Fruit fly (Drosophila melanogaster): ENCODE results near the gene Pif1.

The Pif1 gene

dm6 chr2L:3469869-3470268 is at the start of gene Pif1, which contains the start of gene CG31776:
TSS of gene Pif1 (minus strand) at chr2L:3470004.
TSS of gene CG31776 (plus strand) at chr2L:3470182.
- TF ChIP-seq psq (optimal IDR thresholded peaks at IDR 0.05): no peak
- TF ChIP-seq usp (GFP tag; optimal IDR thresholded peaks at IDR 0.05): no peak
- TF ChIP-seq Dll (optimal IDR thresholded peaks at IDR 0.05): no peak
- TF ChIP-seq EcR (GFP tag; optimal IDR thresholded peaks at IDR 0.05): no peak
- TF ChIP-seq CG8478 (optimal IDR thresholded peaks at IDR 0.05): no peak
- no peak for TF ChIP-seq pan (optimal IDR thresholded peaks at IDR 0.05)

DNA sequence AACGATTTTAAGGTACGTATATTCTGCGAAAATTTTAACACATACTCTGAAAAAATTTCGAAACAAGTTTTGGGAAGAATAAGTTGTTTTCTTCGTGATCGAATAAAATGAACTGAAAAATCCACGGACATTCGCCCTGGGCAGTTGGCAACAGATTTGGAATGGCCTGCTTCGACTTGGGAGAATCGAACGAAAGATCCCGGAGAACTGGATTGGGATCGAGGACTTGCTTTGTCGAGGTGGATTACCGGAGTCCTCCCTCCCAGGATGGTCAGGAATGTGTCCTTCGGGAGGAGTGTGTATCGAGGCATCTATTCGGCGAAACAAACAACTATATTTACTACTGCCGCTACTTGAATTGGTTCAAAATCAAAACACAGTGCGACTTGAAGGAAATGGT is 49.7 kb upstream of the Pif1 start, which contains the start of the genes CG3213 and CG8851:
Gene CG3213, minus strand, starts transcription at position 101 of the 400 bp plus-strand sequence.
Gene CG8851, plus strand, starts transcription at position 127 of the 400 bp plus-strand sequence.
- no peak for TF ChIP-seq usp (GFP tag; optimal IDR thresholded peaks at IDR 0.05)
- no peak for TF ChIP-seq CG8478 (optimal IDR thresholded peaks at IDR 0.05)
- TF ChIP-seq Dll (optimal IDR thresholded peaks at IDR 0.05): no peak
- TF ChIP-seq psq (optimal IDR thresholded peaks at IDR 0.05): no peak
- no peak for TF ChIP-seq pan (optimal IDR thresholded peaks at IDR 0.05)
- TF ChIP-seq EcR (GFP tag; optimal IDR thresholded peaks at IDR 0.05): no peak

dm6 chr2L:3514569-3515191 is 44.9 kb upstream of the Pif1 start, which contains the start of the genes LeuRS and CG17593:
TSS of gene LeuRS (minus strand) at chr2L:3514656.
TSS of gene CG17593 (plus strand) at chr2L:3514872.
- no peak for TF ChIP-seq usp (GFP tag; optimal IDR thresholded peaks at IDR 0.05)
- no peak for TF ChIP-seq Dll (optimal IDR thresholded peaks at IDR 0.05)
- TF ChIP-seq CG8478 (optimal IDR thresholded peaks at IDR 0.05): no peak
- TF ChIP-seq pan (optimal IDR thresholded peaks at IDR 0.05): no peak
- TF ChIP-seq psq (optimal IDR thresholded peaks at IDR 0.05): no peak
- no peak for TF ChIP-seq EcR (GFP tag; optimal IDR thresholded peaks at IDR 0.05)

- TF ChIP-seq Dll (optimal IDR thresholded peaks at IDR 0.05): no peak
- no peak for TF ChIP-seq CG8478 (optimal IDR thresholded peaks at IDR 0.05)
- TF ChIP-seq EcR (GFP tag; optimal IDR thresholded peaks at IDR 0.05): no peak
- no peak for TF ChIP-seq pan (optimal IDR thresholded peaks at IDR 0.05)
- TF ChIP-seq psq (optimal IDR thresholded peaks at IDR 0.05): no peak
- no peak for TF ChIP-seq usp (GFP tag; optimal IDR thresholded peaks at IDR 0.05)
Observed at dm6 chr2L:3510002-3510401, 40.2 kb upstream of the Pif1 start, which contains the start of gene CG31954. TSS of gene CG31954 (minus strand) at chr2L:3510102.

DNA sequence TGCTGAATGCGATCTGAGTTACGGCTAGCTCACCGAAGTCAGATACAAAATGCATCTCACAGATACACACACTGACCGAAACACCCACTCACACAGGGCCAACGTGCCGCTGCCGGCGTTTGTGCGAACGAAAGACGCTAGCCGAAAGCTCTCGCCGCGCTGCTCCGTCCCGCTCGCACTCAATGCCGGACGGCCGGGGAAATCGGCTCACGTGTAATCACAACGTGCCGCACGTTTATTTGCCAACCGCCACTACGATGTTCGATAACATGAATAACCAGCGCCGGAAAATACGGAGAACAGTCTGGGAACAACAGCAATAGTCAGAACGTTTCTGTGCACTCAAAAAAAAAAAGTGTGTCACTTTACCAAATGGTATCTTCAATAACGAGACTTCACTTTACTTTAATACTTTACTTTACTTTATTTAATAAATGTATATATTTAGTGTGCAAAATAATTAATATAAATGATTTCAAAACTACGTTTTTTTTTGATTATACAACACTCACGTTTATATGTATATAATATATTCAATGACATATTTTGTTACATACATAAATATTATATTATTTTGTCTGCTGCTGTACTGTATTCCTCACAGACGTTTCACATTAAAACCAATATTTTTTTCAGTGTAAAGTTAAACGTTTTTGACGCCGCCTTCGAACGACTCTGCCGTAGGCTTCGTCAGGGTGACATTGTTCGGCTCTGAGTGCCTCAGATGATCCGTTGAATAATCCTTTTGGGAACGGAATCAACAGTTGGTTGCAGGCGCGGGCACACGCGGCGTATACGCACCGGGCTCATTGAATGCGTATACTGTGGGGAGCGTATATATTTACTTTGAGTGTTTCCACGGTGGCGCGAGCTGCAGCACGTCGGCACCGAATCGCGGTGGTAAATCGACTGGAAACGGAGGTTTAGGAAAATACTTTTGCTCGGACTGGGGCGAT is 37.7 kb upstream of the Pif1 start, which contains the start of gene tim:
Gene tim, minus strand, starts transcription at position 911 of the 956 bp plus-strand sequence.
- TF ChIP-seq usp (GFP tag; optimal IDR thresholded peaks at IDR 0.05): no peak
- no peak for TF ChIP-seq CG8478 (optimal IDR thresholded peaks at IDR 0.05)
- TF ChIP-seq EcR (GFP tag; optimal IDR thresholded peaks at IDR 0.05): no peak
- TF ChIP-seq Dll (optimal IDR thresholded peaks at IDR 0.05): no peak

DNA sequence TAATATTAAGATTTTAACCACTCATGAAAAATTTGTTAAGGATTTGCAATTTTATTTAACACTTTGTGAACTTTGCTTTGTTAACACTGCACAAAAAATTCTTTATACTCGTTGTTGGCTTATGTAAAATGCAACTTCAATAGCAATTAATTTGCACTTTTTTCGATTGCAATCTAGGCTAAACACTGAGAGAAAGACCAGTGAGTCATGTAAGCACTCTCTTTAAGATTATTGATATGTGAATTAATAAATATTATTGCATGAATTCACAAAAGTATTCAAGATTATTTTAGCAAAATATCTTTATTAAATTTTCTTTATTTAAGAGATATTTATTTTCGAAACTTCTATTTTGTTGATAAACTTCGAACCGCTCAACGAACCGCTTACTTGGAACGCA is 37.0 kb upstream of the Pif1 start:
- no peak for TF ChIP-seq EcR (GFP tag; optimal IDR thresholded peaks at IDR 0.05)
- no peak for TF ChIP-seq CG8478 (optimal IDR thresholded peaks at IDR 0.05)
- TF ChIP-seq pan (optimal IDR thresholded peaks at IDR 0.05): no peak
- TF ChIP-seq usp (GFP tag; optimal IDR thresholded peaks at IDR 0.05): no peak
- no peak for TF ChIP-seq psq (optimal IDR thresholded peaks at IDR 0.05)
- TF ChIP-seq Dll (optimal IDR thresholded peaks at IDR 0.05): no peak

dm6 chr2L:3506322-3506721 is 36.5 kb upstream of the Pif1 start:
- TF ChIP-seq usp (GFP tag; optimal IDR thresholded peaks at IDR 0.05): no peak

DNA sequence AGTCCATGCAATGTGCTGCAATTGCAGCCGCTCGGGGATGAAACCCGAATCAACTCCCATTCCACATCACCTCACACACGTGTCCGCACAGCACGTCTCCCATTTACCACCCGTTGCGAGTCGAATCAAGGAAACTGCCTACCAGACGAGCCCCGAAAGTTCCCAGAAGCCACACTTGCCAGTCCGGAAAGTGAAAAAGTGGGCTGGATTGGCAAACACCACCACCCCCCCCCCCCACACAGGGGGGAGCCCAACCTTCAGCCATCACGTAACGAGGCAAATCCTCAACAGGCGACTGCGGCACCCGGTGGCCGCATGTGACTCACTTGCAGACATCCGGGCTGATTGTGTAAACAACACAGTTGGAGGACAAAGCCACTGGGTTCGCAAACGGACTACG is 35.0 kb upstream of the Pif1 start:
- TF ChIP-seq psq (optimal IDR thresholded peaks at IDR 0.05) (no peak), usp (GFP tag; optimal IDR thresholded peaks at IDR 0.05) (no peak), CG8478 (optimal IDR thresholded peaks at IDR 0.05) (no peak), Dll (optimal IDR thresholded peaks at IDR 0.05) (no peak), EcR (GFP tag; optimal IDR thresholded peaks at IDR 0.05) (no peak), pan (optimal IDR thresholded peaks at IDR 0.05) (no peak)

- TF ChIP-seq EcR (GFP tag; optimal IDR thresholded peaks at IDR 0.05) (no peak), Dll (optimal IDR thresholded peaks at IDR 0.05) (no peak), CG8478 (optimal IDR thresholded peaks at IDR 0.05) (no peak), psq (optimal IDR thresholded peaks at IDR 0.05) (no peak), pan (optimal IDR thresholded peaks at IDR 0.05) (no peak), usp (GFP tag; optimal IDR thresholded peaks at IDR 0.05) (no peak)
Observed at dm6 chr2L:3495465-3495864, 25.7 kb upstream of the Pif1 start.

- TF ChIP-seq usp (GFP tag; optimal IDR thresholded peaks at IDR 0.05): no peak
- no peak for TF ChIP-seq psq (optimal IDR thresholded peaks at IDR 0.05)
- no peak for TF ChIP-seq Dll (optimal IDR thresholded peaks at IDR 0.05)
- TF ChIP-seq pan (optimal IDR thresholded peaks at IDR 0.05): no peak
- TF ChIP-seq EcR (GFP tag; optimal IDR thresholded peaks at IDR 0.05): no peak
- no peak for TF ChIP-seq CG8478 (optimal IDR thresholded peaks at IDR 0.05)
Observed at dm6 chr2L:3493475-3493874, 23.7 kb upstream of the Pif1 start.

- TF ChIP-seq EcR (GFP tag; optimal IDR thresholded peaks at IDR 0.05): no peak
- no peak for TF ChIP-seq usp (GFP tag; optimal IDR thresholded peaks at IDR 0.05)
- TF ChIP-seq CG8478 (optimal IDR thresholded peaks at IDR 0.05): no peak
- no peak for TF ChIP-seq pan (optimal IDR thresholded peaks at IDR 0.05)
- TF ChIP-seq Dll (optimal IDR thresholded peaks at IDR 0.05): no peak
- no peak for TF ChIP-seq psq (optimal IDR thresholded peaks at IDR 0.05)
Observed at dm6 chr2L:3490971-3491370, 21.2 kb upstream of the Pif1 start, which contains the start of gene CG15414. TSS of gene CG15414 (minus strand) at chr2L:3491071.

dm6 chr2L:3485506-3485905 is 15.7 kb upstream of the Pif1 start:
- TF ChIP-seq EcR (GFP tag; optimal IDR thresholded peaks at IDR 0.05) (no peak), Dll (optimal IDR thresholded peaks at IDR 0.05) (no peak), CG8478 (optimal IDR thresholded peaks at IDR 0.05) (no peak), usp (GFP tag; optimal IDR thresholded peaks at IDR 0.05) (no peak), pan (optimal IDR thresholded peaks at IDR 0.05) (no peak), psq (optimal IDR thresholded peaks at IDR 0.05) (no peak)

All from whole organism.